Worm (Caenorhabditis elegans) whole organism, late embryonic: ENCODE results near the gene cyp-33C11.

ENCODE experiments used
- ceh-24 ChIP-seq: sonication (generic microtip); optimal IDR thresholded peaks from 2 replicates; lab custom pipeline; 2016; ENCODE audit warnings: mild to moderate bottlenecking, missing genetic modification characterization, missing compliant biosample characterization
- ceh-31 ChIP-seq: sonication (generic microtip); optimal IDR thresholded peaks from 2 replicates; lab custom pipeline; 2016; ENCODE audit warnings: missing genetic modification characterization, missing compliant biosample characterization
- elt-2 ChIP-seq: sonication (generic microtip); optimal IDR thresholded peaks from 2 replicates; lab custom pipeline; 2016; ENCODE audit warnings: missing genetic modification reagents, missing genetic modification characterization, missing compliant biosample characterization
- fkh-10 ChIP-seq: fragments of 150-350 bp; optimal IDR thresholded peaks from 2 replicates; lab custom pipeline; 2014; ENCODE audit warnings: missing biosample characterization, missing genetic modification reagents, missing genetic modification characterization
- nhr-232 ChIP-seq: sonication (generic microtip); optimal IDR thresholded peaks from 2 replicates; lab custom pipeline; 2016; ENCODE audit warnings: missing genetic modification characterization, missing compliant biosample characterization
- pag-3 ChIP-seq: sonication (generic microtip); optimal IDR thresholded peaks from 2 replicates; lab custom pipeline; 2016; ENCODE audit warnings: missing compliant biosample characterization, missing genetic modification characterization, borderline replicate concordance
- rnt-1 ChIP-seq: sonication (generic microtip); optimal IDR thresholded peaks from 2 replicates; lab custom pipeline; 2016; ENCODE audit warnings: missing genetic modification characterization, missing compliant biosample characterization
- tbx-7 ChIP-seq: sonication (generic microtip); optimal IDR thresholded peaks from 2 replicates; lab custom pipeline; 2016; ENCODE audit warnings: missing genotype, missing genetic modification characterization, missing compliant biosample characterization

DNA sequence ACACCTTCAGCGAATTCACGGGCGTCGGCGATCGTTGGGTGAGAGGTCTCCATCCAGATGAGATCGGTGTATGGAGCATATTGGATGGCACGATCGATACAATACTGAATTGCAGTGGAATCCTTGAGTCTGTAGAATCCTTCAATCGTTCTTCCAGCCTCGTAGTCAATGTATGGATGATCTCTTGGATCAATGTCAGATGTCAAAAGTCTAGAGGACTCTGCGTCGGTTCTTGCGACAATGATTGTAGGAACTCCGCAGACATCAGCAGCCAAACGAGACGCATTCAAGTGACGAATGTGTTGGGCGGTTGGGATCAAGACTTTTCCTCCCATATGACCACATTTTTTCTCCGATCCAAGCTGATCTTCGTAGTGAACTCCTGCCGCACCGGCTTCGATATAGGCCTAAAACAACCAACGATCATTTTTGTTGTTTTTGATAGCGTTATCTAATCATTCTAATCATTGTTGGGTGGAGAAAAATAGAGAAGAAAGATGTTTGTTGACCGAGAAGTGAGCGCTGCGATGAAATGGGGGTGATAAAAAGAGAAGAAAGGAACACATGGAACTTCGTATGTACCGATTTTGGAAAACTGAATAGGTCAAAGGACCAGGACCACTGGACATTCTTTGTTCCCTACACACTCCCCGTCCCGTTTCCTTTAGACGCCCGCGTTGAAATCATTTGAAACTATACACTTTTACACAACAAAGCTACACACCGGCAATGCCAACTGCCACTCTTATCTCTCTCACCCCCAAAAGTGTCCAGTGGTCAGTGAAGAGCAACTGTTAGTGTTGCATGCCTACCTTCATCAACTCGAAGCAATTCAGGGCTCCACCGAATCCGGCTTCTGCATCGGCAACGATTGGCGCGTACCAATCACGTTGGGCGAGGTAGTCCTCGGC, 14.0 kb upstream of the cyp-33C11 start:
- TF ChIP-seq ceh-24 (no peak), fkh-10 (GFP tag; lab: Kevin White, UChicago) (no peak), elt-2 (peak; percentile 37), nhr-232 (tag; lab: Kevin White, UChicago) (no peak), ceh-31 (tag; lab: Kevin White, UChicago) (no peak), tbx-7 (no peak), rnt-1 (no peak), pag-3 (no peak)
